Worm (Caenorhabditis elegans): ENCODE results near the gene C33A11.2.

The C33A11.2 gene

ce11 chrX:15392672-15393071 is 26.9 kb downstream of the C33A11.2 start:
- TF ChIP-seq F39B2.1 (GFP tag; IDR thresholded peaks at IDR 0.05): no peak
- no peak for TF ChIP-seq F10E7.11 (tag; optimal IDR thresholded peaks at IDR 0.05)
- no peak for TF ChIP-seq ceh-27 (GFP tag; optimal IDR thresholded peaks at IDR 0.05)
- TF ChIP-seq sdz-38 (tag; optimal IDR thresholded peaks at IDR 0.05): peak; percentile 62
- peak; percentile 6 for TF ChIP-seq snpc-4 (GFP tag; optimal IDR thresholded peaks at IDR 0.05)
- TF ChIP-seq snpc-4 (tag; optimal IDR thresholded peaks at IDR 0.05): peak in 3 of 4 experiments; percentile 38 to 90 (median 77)
- 0 out of 2 replicates have a peak, but pooled peaks have one; percentile 28 for TF ChIP-seq zfh-2 (GFP tag; conservative IDR thresholded peaks at IDR 0.05)
- no peak for TF ChIP-seq B0336.3 (GFP tag; IDR thresholded peaks at IDR 0.05)
- peak; percentile 22; the same call in 1 of the 2 replicates for TF ChIP-seq hmg-1.2 (GFP tag; IDR thresholded peaks at IDR 0.05)
- TF ChIP-seq snpc-1.1 (tag; optimal IDR thresholded peaks at IDR 0.05; ENCODE audit: insufficient read depth): peak; percentile 22
- no peak for TF ChIP-seq nhr-80 (tag; optimal IDR thresholded peaks at IDR 0.05)

ce11 chrX:15395723-15396122 is 29.9 kb downstream of the C33A11.2 start:
- TF ChIP-seq ceh-100 (GFP tag; IDR thresholded peaks at IDR 0.05) (no peak), somi-1 (GFP tag; optimal IDR thresholded peaks at IDR 0.05) (peak; percentile 51), K12H6.12 (tag; optimal IDR thresholded peaks at IDR 0.05) (peak; percentile 27), lin-40 (tag; optimal IDR thresholded peaks at IDR 0.05) (no peak), attf-5 (GFP tag; optimal IDR thresholded peaks at IDR 0.05) (no peak), sdz-38 (tag; optimal IDR thresholded peaks at IDR 0.05) (peak; percentile 67), mel-28 (tag; optimal IDR thresholded peaks at IDR 0.05; ENCODE audit: borderline replicate concordance) (no peak), zfh-2 (GFP tag; conservative IDR thresholded peaks at IDR 0.05) (peak; percentile 68), B0035.1 (tag; optimal IDR thresholded peaks at IDR 0.05) (no peak), snpc-3.4 (tag; optimal IDR thresholded peaks at IDR 0.05) (no peak), egrh-3 (GFP tag; IDR thresholded peaks at IDR 0.05) (no peak), rcor-1 (GFP tag; IDR thresholded peaks at IDR 0.05) (no peak), Y53F4B.3 (GFP tag; IDR thresholded peaks at IDR 0.05) (no peak)

ce11 chrX:15407631-15408030 is 41.8 kb downstream of the C33A11.2 start, which contains the start of gene psa-3:
psa-3 (plus strand) TSS chrX:15407931.
- TF ChIP-seq zfh-2 (GFP tag; conservative IDR thresholded peaks at IDR 0.05) (0 out of 2 replicates have a peak, but pooled peaks have one; percentile 16), hrde-1 (tag; optimal IDR thresholded peaks at IDR 0.05; ENCODE audit: borderline replicate concordance) (no peak)

ce11 chrX:15408577-15408976 is 42.8 kb downstream of the C33A11.2 start:
- TF ChIP-seq F57A8.1 (GFP tag; optimal IDR thresholded peaks at IDR 0.05) (no peak), nhr-80 (tag; optimal IDR thresholded peaks at IDR 0.05) (peak; percentile 44)

- TF ChIP-seq F37B4.10 (GFP tag; IDR thresholded peaks at IDR 0.05): 0 out of 2 replicates have a peak, but pooled peaks have one; percentile 64
- peak; percentile 58 for TF ChIP-seq zfh-2 (GFP tag; conservative IDR thresholded peaks at IDR 0.05)
- TF ChIP-seq nfyb-1 (GFP tag; IDR thresholded peaks at IDR 0.05): no peak
Observed at ce11 chrX:15415226-15415625, 49.4 kb downstream of the C33A11.2 start, which contains the start of gene pqn-36. pqn-36 (minus strand) TSS chrX:15415493.
